Worm (Caenorhabditis elegans) whole organism, mixed stage, embryonic: ENCODE results near the gene fbxa-182.

ENCODE experiments used
- blmp-1 ChIP-seq: fragments of 150-350 bp; optimal IDR thresholded peaks from 2 replicates; lab custom pipeline; 2014; ENCODE audit warnings: missing biosample characterization, missing genetic modification characterization
- elt-3 ChIP-seq: fragments of 150-350 bp; optimal IDR thresholded peaks from 2 replicates; lab custom pipeline; 2014; ENCODE audit warnings: missing biosample characterization, missing genetic modification characterization
- lin-13 ChIP-seq: fragments of 150-350 bp; optimal IDR thresholded peaks from 2 replicates; lab custom pipeline; 2014; ENCODE audit warnings: missing biosample characterization, missing genetic modification characterization
- lsy-2 ChIP-seq: fragments of 150-350 bp; optimal IDR thresholded peaks from 2 replicates; lab custom pipeline; 2014; ENCODE audit warnings: missing biosample characterization, missing genetic modification characterization
- nhr-12 ChIP-seq: fragments of 150-350 bp; optimal IDR thresholded peaks from 2 replicates; lab custom pipeline; 2014; ENCODE audit warnings: missing biosample characterization, missing genetic modification characterization
- nhr-237 ChIP-seq: fragments of 150-350 bp; optimal IDR thresholded peaks from 2 replicates; lab custom pipeline; 2014; ENCODE audit warnings: missing biosample characterization, missing genetic modification characterization
- nhr-28 ChIP-seq: fragments of 150-350 bp; optimal IDR thresholded peaks from 2 replicates; lab custom pipeline; 2014; ENCODE audit warnings: missing biosample characterization, missing genetic modification characterization
- snpc-4 ChIP-seq: fragments of 150-350 bp; optimal IDR thresholded peaks from 2 replicates; lab custom pipeline; 2014; ENCODE audit warnings: missing biosample characterization, missing genetic modification characterization
- unc-62 ChIP-seq: fragments of 150-350 bp; optimal IDR thresholded peaks from 2 replicates; lab custom pipeline; 2014; ENCODE audit warnings: missing biosample characterization, missing genetic modification reagents, missing genetic modification characterization

- TF ChIP-seq nhr-237 (tag; lab: Kevin White, UChicago) (no peak), lin-13 (tag; lab: Kevin White, UChicago) (no peak), lsy-2 (tag; lab: Kevin White, UChicago) (no peak), blmp-1 (no peak), snpc-4 (tag; lab: Kevin White, UChicago) (no peak), unc-62 (GFP tag; lab: Kevin White, UChicago) (no peak), nhr-28 (no peak), nhr-12 (tag; lab: Kevin White, UChicago) (no peak), elt-3 (no peak)
Observed at ce11 chrII:2421185-2421584, 8.6 kb upstream of the fbxa-182 start.
